Worm (Caenorhabditis elegans) whole organism, midembryonic: Measurements from ENCODE around the gene C15B12.1.

Experiments
- T22C8.4 ChIP-seq: fragments of 200-800 bp; sonication (Bioruptor generic); IDR thresholded peaks from 2 replicates; pipeline ENCODE4 v1.3.6; 2022; ENCODE audit warnings: missing genetic modification characterization, missing compliant biosample characterization
- flt-1 ChIP-seq: fragments of 200-800 bp; sonication (Bioruptor generic); IDR thresholded peaks from 2 replicates; pipeline ENCODE4 v1.3.6; 2022; ENCODE audit warnings: missing genetic modification characterization, missing compliant biosample characterization
- ref-1 ChIP-seq: fragments of 200-800 bp; sonication (Bioruptor generic); conservative IDR thresholded peaks from 2 replicates; pipeline ENCODE4 v1.3.6; 2022; ENCODE audit warnings: missing genetic modification reagents, missing genetic modification characterization, missing compliant biosample characterization
- tab-1 ChIP-seq: fragments of 200-800 bp; sonication (Bioruptor generic); IDR thresholded peaks from 2 replicates; pipeline ENCODE4 v1.3.6; 2022; ENCODE audit warnings: missing genetic modification characterization, missing compliant biosample characterization
- ztf-23 ChIP-seq: fragments of 200-800 bp; sonication (Bioruptor generic); IDR thresholded peaks from 2 replicates; pipeline ENCODE4 v1.3.6; 2022; ENCODE audit warnings: missing genetic modification reagents, missing genetic modification characterization, missing compliant biosample characterization
- ztf-29 ChIP-seq: fragments of 200-800 bp; sonication (Bioruptor generic); IDR thresholded peaks from 2 replicates; pipeline ENCODE4 v1.3.6; 2022; ENCODE audit warnings: missing genetic modification reagents, missing genetic modification characterization, missing compliant biosample characterization

- TF ChIP-seq ztf-23 (GFP tag; lab: Robert Waterston, UW) (no peak), ztf-29 (no peak), T22C8.4 (no peak), ref-1 (GFP tag; lab: Robert Waterston, UW) (no peak), tab-1 (GFP tag; lab: Robert Waterston, UW) (no peak), flt-1 (GFP tag; lab: Robert Waterston, UW) (no peak)
These were observed 20.0 kb upstream of the C15B12.1 start, which contains the start of gene pept-1 for ce11 chrX:6456567-6456966.
